Fruit fly (Drosophila melanogaster): ENCODE results near the gene CG8852.

The CG8852 gene

DNA sequence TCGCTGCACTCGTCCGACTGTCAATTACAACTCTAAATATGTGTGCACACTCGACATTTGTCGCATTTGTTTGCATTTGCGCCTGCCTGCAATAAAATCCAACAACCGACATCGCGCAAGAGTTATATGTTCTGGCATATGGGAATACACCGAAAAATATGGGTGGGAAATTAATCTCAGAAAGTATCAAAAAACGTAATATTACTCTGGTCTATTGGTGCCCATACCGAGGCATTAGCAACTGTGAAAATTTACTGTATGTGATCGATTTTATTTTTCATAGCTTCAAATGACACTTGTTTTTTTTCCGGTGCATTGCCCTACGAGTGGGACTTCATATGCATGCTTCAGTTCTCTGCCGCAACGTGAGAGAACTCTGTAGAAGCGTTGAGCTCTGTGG lies 49.0 kb downstream of the CG8852 start (continued):
- peak; percentile 16 for TF ChIP-seq CG9139 (GFP tag; optimal IDR thresholded peaks at IDR 0.05)
- peak; percentile 63 for TF ChIP-seq Hr39 (GFP tag; optimal IDR thresholded peaks at IDR 0.05)
- TF ChIP-seq CG3032 (tag; optimal IDR thresholded peaks at IDR 0.05) = peak; percentile 31
- TF ChIP-seq CG34406 (GFP tag; optimal IDR thresholded peaks at IDR 0.05) = peak; percentile 35
- TF ChIP-seq Eip78C (GFP tag) = peak; percentile 75
- TF ChIP-seq fkh (GFP tag; optimal IDR thresholded peaks at IDR 0.05) = peak; percentile 48
- peak; percentile 23 for TF ChIP-seq CG8319 (GFP tag; optimal IDR thresholded peaks at IDR 0.05)
- TF ChIP-seq Sox14 (GFP tag; optimal IDR thresholded peaks at IDR 0.05) = peak; percentile 56
- TF ChIP-seq Lpt (GFP tag; optimal IDR thresholded peaks at IDR 0.05) = peak; percentile 55
- TF ChIP-seq Ets21C (GFP tag; optimal IDR thresholded peaks at IDR 0.05) = peak; percentile 39
- TF ChIP-seq cyc (GFP tag; optimal IDR thresholded peaks at IDR 0.05) = peak; percentile 41
- TF ChIP-seq salr (GFP tag; optimal IDR thresholded peaks at IDR 0.05) = peak; percentile 8 to 36
- TF ChIP-seq Smox (GFP tag; optimal IDR thresholded peaks at IDR 0.05) = no peak
- TF ChIP-seq esn (GFP tag; optimal IDR thresholded peaks at IDR 0.05) = peak; percentile 34
- TF ChIP-seq CG6276 (GFP tag; optimal IDR thresholded peaks at IDR 0.05) = peak; percentile 33
- TF ChIP-seq spab (GFP tag; optimal IDR thresholded peaks at IDR 0.05) = no peak
- TF ChIP-seq net (GFP tag; optimal IDR thresholded peaks at IDR 0.05) = no peak
- TF ChIP-seq achi (GFP tag; optimal IDR thresholded peaks at IDR 0.05) = peak; percentile 59
- TF ChIP-seq CG6792 (GFP tag; optimal IDR thresholded peaks at IDR 0.05) = peak; percentile 9
- TF ChIP-seq Eip75B (GFP tag; optimal IDR thresholded peaks at IDR 0.05) = no peak
- TF ChIP-seq CG11762 (GFP tag; optimal IDR thresholded peaks at IDR 0.05; ENCODE audit: insufficient read depth) = no peak
- TF ChIP-seq Sox102F (GFP tag; optimal IDR thresholded peaks at IDR 0.05) = peak; percentile 3
- peak; percentile 51 for TF ChIP-seq Hr4 (GFP tag; optimal IDR thresholded peaks at IDR 0.05)
- peak; percentile 89 for TF ChIP-seq CG6163 (GFP tag; IDR thresholded peaks at IDR 0.05)
- peak; percentile 71 for TF ChIP-seq CG15336 (GFP tag; IDR thresholded peaks at IDR 0.05)
- peak; percentile 42 for TF ChIP-seq CG11902 (GFP tag; optimal IDR thresholded peaks at IDR 0.05)
- TF ChIP-seq ss (GFP tag; optimal IDR thresholded peaks at IDR 0.05) = no peak
- peak; percentile 49 for TF ChIP-seq CG1621 (tag; optimal IDR thresholded peaks at IDR 0.05)
- no peak for TF ChIP-seq Eip93F (GFP tag; optimal IDR thresholded peaks at IDR 0.05)
- no peak for TF ChIP-seq Blimp-1 (GFP tag; optimal IDR thresholded peaks at IDR 0.05)
- no peak for TF ChIP-seq fd85E (GFP tag; optimal IDR thresholded peaks at IDR 0.05)
- peak; percentile 46 for TF ChIP-seq lz (GFP tag; optimal IDR thresholded peaks at IDR 0.05)
- no peak for TF ChIP-seq svp (GFP tag)

DNA sequence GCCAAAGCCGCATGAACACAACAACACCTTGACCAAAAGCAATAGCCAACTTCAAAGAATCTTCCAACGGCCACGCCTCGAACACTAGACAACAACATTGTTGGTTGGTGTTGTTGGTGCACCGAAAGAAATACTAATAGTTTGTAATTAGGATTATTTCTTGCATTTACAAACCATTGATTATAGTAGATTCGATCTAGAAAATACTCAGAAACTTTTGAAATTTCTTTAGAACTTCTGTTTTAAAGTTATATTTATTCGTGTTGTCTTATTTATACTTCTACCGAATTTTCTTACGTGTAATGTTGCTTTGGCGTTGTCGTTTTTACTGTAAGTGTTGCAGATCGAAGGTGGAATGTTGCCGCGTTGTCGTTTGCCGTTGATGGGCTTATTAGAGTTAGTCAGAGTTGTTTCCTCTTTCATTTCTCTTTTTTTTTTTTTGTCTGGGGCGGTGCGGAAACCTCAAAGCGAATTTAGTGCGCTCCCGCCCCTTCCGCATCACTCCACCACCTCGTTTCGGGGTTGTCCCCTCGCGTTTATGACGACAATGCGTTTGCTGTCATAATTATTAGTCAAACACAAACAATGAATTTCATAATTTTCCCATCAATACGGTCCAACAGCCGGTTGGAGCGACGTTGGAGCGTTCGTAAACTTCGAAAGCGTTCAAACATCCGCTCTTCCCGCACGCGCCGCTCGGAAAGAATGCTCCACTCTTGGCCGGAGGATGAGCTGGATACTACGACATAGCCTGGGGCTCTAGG lies 50.9 kb downstream of the CG8852 start, which contains the start of gene CG43815:
Gene CG43815 (plus strand): TSS at position 532 of the 764 bp plus-strand sequence.
- TF ChIP-seq CG1621 (tag; optimal IDR thresholded peaks at IDR 0.05) = no peak
- no peak for TF ChIP-seq Blimp-1 (GFP tag; optimal IDR thresholded peaks at IDR 0.05)
- TF ChIP-seq fkh (GFP tag; optimal IDR thresholded peaks at IDR 0.05) = peak; percentile 67
- TF ChIP-seq CG11762 (GFP tag; optimal IDR thresholded peaks at IDR 0.05; ENCODE audit: insufficient read depth) = no peak
- TF ChIP-seq Gug (GFP tag; IDR thresholded peaks at IDR 0.05) = no peak
- TF ChIP-seq CG3032 (tag; optimal IDR thresholded peaks at IDR 0.05) = no peak
- TF ChIP-seq CG8632 (GFP tag; optimal IDR thresholded peaks at IDR 0.05) = no peak
- TF ChIP-seq CG6163 (GFP tag; IDR thresholded peaks at IDR 0.05) = peak; percentile 47; the same call in 1 of the 3 replicates
- no peak for TF ChIP-seq CG6792 (GFP tag; optimal IDR thresholded peaks at IDR 0.05)
- TF ChIP-seq Sox15 (GFP tag; optimal IDR thresholded peaks at IDR 0.05) = no peak
- peak; percentile 5 for TF ChIP-seq OdsH (GFP tag; optimal IDR thresholded peaks at IDR 0.05)
- no peak for TF ChIP-seq CG34406 (GFP tag; optimal IDR thresholded peaks at IDR 0.05)
- no peak for TF ChIP-seq Ets21C (GFP tag; optimal IDR thresholded peaks at IDR 0.05)
- no peak for TF ChIP-seq dac (GFP tag; optimal IDR thresholded peaks at IDR 0.05)
- no peak for TF ChIP-seq CG31627 (GFP tag; optimal IDR thresholded peaks at IDR 0.05)
- TF ChIP-seq Sox102F (GFP tag; optimal IDR thresholded peaks at IDR 0.05) = no peak
- no peak for TF ChIP-seq CG8319 (GFP tag; optimal IDR thresholded peaks at IDR 0.05)
- TF ChIP-seq Hr4 (GFP tag; optimal IDR thresholded peaks at IDR 0.05) = peak; percentile 18
- TF ChIP-seq CG15336 (GFP tag; IDR thresholded peaks at IDR 0.05) = no peak
- no peak for TF ChIP-seq topi (GFP tag; optimal IDR thresholded peaks at IDR 0.05)
- TF ChIP-seq Hr39 (GFP tag; optimal IDR thresholded peaks at IDR 0.05) = no peak
- TF ChIP-seq Eip78C (GFP tag) = peak; percentile 65
- TF ChIP-seq CG6276 (GFP tag; optimal IDR thresholded peaks at IDR 0.05) = no peak
- no peak for TF ChIP-seq CG11902 (GFP tag; optimal IDR thresholded peaks at IDR 0.05)
- TF ChIP-seq Met (GFP tag; optimal IDR thresholded peaks at IDR 0.05) = peak; percentile 23
- TF ChIP-seq Lpt (GFP tag; optimal IDR thresholded peaks at IDR 0.05) = no peak
- TF ChIP-seq CG32006 (GFP tag; optimal IDR thresholded peaks at IDR 0.05) = peak; percentile 38
- TF ChIP-seq pdm3 (GFP tag; optimal IDR thresholded peaks at IDR 0.05) = no peak
- TF ChIP-seq net (GFP tag; optimal IDR thresholded peaks at IDR 0.05) = no peak
- TF ChIP-seq Ets96B (tag; optimal IDR thresholded peaks at IDR 0.05) = peak; percentile 29
- peak; percentile 30 for TF ChIP-seq CG10631 (GFP tag; optimal IDR thresholded peaks at IDR 0.05)
- no peak for TF ChIP-seq CG6854 (GFP tag; optimal IDR thresholded peaks at IDR 0.05)
- peak; percentile 12 for TF ChIP-seq CG4318 (GFP tag; optimal IDR thresholded peaks at IDR 0.05)

Measured in whole organism, prepupa.